Worm (Caenorhabditis elegans): ENCODE results near the gene cul-2.

cul-2 gene

ce11 chrIII:13640869-13641268 is 46.2 kb upstream of the cul-2 start:
- TF ChIP-seq daf-12 (tag; optimal IDR thresholded peaks at IDR 0.05) (no peak), daf-16 (GFP tag; optimal IDR thresholded peaks at IDR 0.05) (no peak), daf-16 (tag; optimal IDR thresholded peaks at IDR 0.05) (no peak), nhr-41 (GFP tag; IDR thresholded peaks at IDR 0.05) (no peak), nhr-28 (tag; optimal IDR thresholded peaks at IDR 0.05) (no peak), T26A8.4 (GFP tag; IDR thresholded peaks at IDR 0.05) (no peak), madf-5 (GFP tag; IDR thresholded peaks at IDR 0.05) (no peak), hlh-11 (tag; optimal IDR thresholded peaks at IDR 0.05) (no peak), lin-29 (GFP tag; IDR thresholded peaks at IDR 0.05) (no peak), dmd-8 (GFP tag; IDR thresholded peaks at IDR 0.05) (no peak), ZK337.2 (GFP tag; IDR thresholded peaks at IDR 0.05) (no peak), attf-4 (tag; optimal IDR thresholded peaks at IDR 0.05) (no peak), ceh-62 (tag; optimal IDR thresholded peaks at IDR 0.05) (no peak), mxl-2 (GFP tag; conservative IDR thresholded peaks at IDR 0.05) (no peak), ces-1 (GFP tag; optimal IDR thresholded peaks at IDR 0.05) (no peak), ctbp-1 (GFP tag; IDR thresholded peaks at IDR 0.05) (no peak), Y105C5A.15 (GFP tag; IDR thresholded peaks at IDR 0.05) (no peak), dpl-1 (GFP tag; optimal IDR thresholded peaks at IDR 0.05) (no peak), D1046.2 (GFP tag; IDR thresholded peaks at IDR 0.05) (no peak), cey-2 (tag; optimal IDR thresholded peaks at IDR 0.05; ENCODE audit: borderline replicate concordance, insufficient read depth) (no peak)

DNA sequence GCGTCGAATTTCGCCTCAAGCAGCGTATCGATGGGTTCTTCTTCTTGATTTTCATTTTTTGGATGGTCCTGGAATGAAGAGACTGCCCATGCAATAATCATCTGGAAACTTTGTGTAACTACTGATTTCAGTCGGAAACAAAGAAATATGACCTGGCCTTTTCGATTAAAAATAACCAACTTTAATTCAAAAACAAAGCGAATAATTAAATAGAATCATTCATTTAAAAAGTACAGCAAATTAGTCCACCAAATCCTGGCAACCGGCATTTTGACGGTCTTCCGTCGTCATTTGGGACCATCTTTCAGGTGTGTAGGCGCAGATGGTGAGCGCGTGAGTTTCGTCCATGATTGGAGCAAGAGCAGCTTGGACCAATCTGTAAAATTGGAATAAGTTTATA is 45.5 kb upstream of the cul-2 start, which contains the start of gene acbp-5:
TSS of gene acbp-5 (minus strand) at position 101 of the 400 bp plus-strand sequence.
- no peak for TF ChIP-seq F44E2.7 (GFP tag; IDR thresholded peaks at IDR 0.05)

ce11 chrIII:13642227-13642626 is 44.8 kb upstream of the cul-2 start, which contains the start of gene T12D8.10:
T12D8.10 (minus strand) TSS chrIII:13642327.
- TF ChIP-seq aha-1 (tag) (no peak), ceh-82 (tag; optimal IDR thresholded peaks at IDR 0.05) (no peak), nhr-41 (GFP tag; IDR thresholded peaks at IDR 0.05) (no peak), nhr-25 (tag; optimal IDR thresholded peaks at IDR 0.05; ENCODE audit: borderline replicate concordance, insufficient read depth) (no peak), daf-12 (tag; optimal IDR thresholded peaks at IDR 0.05) (no peak)

ce11 chrIII:13642776-13643175 is 44.3 kb upstream of the cul-2 start:
- TF ChIP-seq set-16 (GFP tag; IDR thresholded peaks at IDR 0.05) (peak; percentile 94), cey-2 (tag; optimal IDR thresholded peaks at IDR 0.05; ENCODE audit: borderline replicate concordance, insufficient read depth) (no peak), ctbp-1 (GFP tag; IDR thresholded peaks at IDR 0.05) (no peak), saeg-2 (GFP tag; IDR thresholded peaks at IDR 0.05) (no peak), egl-43 (GFP tag; IDR thresholded peaks at IDR 0.05) (peak; percentile 9; the same call in 1 of the 2 replicates), hlh-11 (tag; optimal IDR thresholded peaks at IDR 0.05) (no peak), gei-8 (GFP tag; optimal IDR thresholded peaks at IDR 0.05) (no peak), spr-1 (tag; optimal IDR thresholded peaks at IDR 0.05) (no peak)

- peak; percentile 96 for TF ChIP-seq arid-1 (GFP tag; conservative IDR thresholded peaks at IDR 0.05)
- TF ChIP-seq Y75B8A.6 (GFP tag; IDR thresholded peaks at IDR 0.05) = peak; percentile 97
- peak; percentile 98 for TF ChIP-seq F49E8.2 (tag; optimal IDR thresholded peaks at IDR 0.05; ENCODE audit: borderline replicate concordance)
- peak; percentile 69 for TF ChIP-seq zag-1 (tag; optimal IDR thresholded peaks at IDR 0.05)
- peak; percentile 61; the same call in 1 of the 2 replicates for TF ChIP-seq lim-7 (GFP tag; IDR thresholded peaks at IDR 0.05)
- peak; percentile 45 for TF ChIP-seq ama-1 (optimal IDR thresholded peaks at IDR 0.05)
- peak; percentile 66; the same call in 1 of the 2 replicates for TF ChIP-seq Y105C5A.15 (GFP tag; IDR thresholded peaks at IDR 0.05)
- peak; percentile 98 for TF ChIP-seq lin-29 (GFP tag; IDR thresholded peaks at IDR 0.05)
- 0 out of 2 replicates have a peak, but pooled peaks have one; percentile 41 for TF ChIP-seq zip-11 (GFP tag; IDR thresholded peaks at IDR 0.05)
- peak; percentile 94 for TF ChIP-seq zfp-2 (tag; optimal IDR thresholded peaks at IDR 0.05)
- 0 out of 2 replicates have a peak, but pooled peaks have one; percentile 41 for TF ChIP-seq ceh-44 (GFP tag; IDR thresholded peaks at IDR 0.05)
- TF ChIP-seq Y48G9A.11 (GFP tag; IDR thresholded peaks at IDR 0.05) = peak; percentile 89
- TF ChIP-seq mxl-3 (GFP tag; optimal IDR thresholded peaks at IDR 0.05) = peak; percentile 96
- TF ChIP-seq nhr-102 (tag; optimal IDR thresholded peaks at IDR 0.05) = peak; percentile 99
- TF ChIP-seq nhr-28 (tag; optimal IDR thresholded peaks at IDR 0.05) = peak; percentile 97
- no peak for TF ChIP-seq daf-19 (GFP tag; conservative IDR thresholded peaks at IDR 0.05)
- TF ChIP-seq T20F7.1 (GFP tag; optimal IDR thresholded peaks at IDR 0.05) = no peak
- no peak for TF ChIP-seq unc-39 (tag; optimal IDR thresholded peaks at IDR 0.05)
- no peak for TF ChIP-seq aly-2 (tag; optimal IDR thresholded peaks at IDR 0.05)
Measured at ce11 chrIII:13643534-13643933, 43.5 kb upstream of the cul-2 start, which contains the start of the genes drr-2 and set-16. drr-2 (minus strand) TSS chrIII:13643570. set-16 (plus strand) TSS chrIII:13643916.
